Fruit fly (Drosophila melanogaster) whole organism, embryonic: ENCODE data around the gene spn-F.

Experiments
- Aef1 ChIP-seq: fragments of 200-800 bp; sonication (Bioruptor generic); IDR thresholded peaks from 3 replicates; pipeline ENCODE4 v1.3.6; 2022; ENCODE audit warnings: missing biosample characterization, missing genetic modification characterization
- CG10462 ChIP-seq: fragments of 200-800 bp; sonication (Bioruptor generic); optimal IDR thresholded peaks from 2 replicates; lab custom pipeline; 2016; ENCODE audit warnings: missing biosample characterization, missing genetic modification characterization
- CG1792 ChIP-seq: fragments of 200-800 bp; sonication (Bioruptor generic); optimal IDR thresholded peaks from 2 replicates; lab custom pipeline; 2016; ENCODE audit warnings: missing biosample characterization, missing genetic modification characterization
- CG18476 ChIP-seq: fragments of 200-800 bp; sonication (Bioruptor generic); optimal IDR thresholded peaks from 2 replicates; lab custom pipeline; 2016; ENCODE audit warnings: missing biosample characterization, mild to moderate bottlenecking, missing genetic modification characterization
- CG18619 ChIP-seq: fragments of 200-800 bp; sonication (Bioruptor generic); optimal IDR thresholded peaks from 3 replicates; lab custom pipeline; 2017; ENCODE audit warnings: missing biosample characterization, mild to moderate bottlenecking, missing genetic modification characterization
- Hr39 ChIP-seq: fragments of >200 bp; optimal IDR thresholded peaks from 2 replicates; lab custom pipeline; 2017
- PHDP ChIP-seq: fragments of 200-800 bp; sonication (Bioruptor generic); optimal IDR thresholded peaks from 3 replicates; lab custom pipeline; 2018; ENCODE audit warnings: missing biosample characterization, mild to moderate bottlenecking, missing genetic modification characterization, moderate library complexity
- bab2 ChIP-seq: fragments of 200-800 bp; sonication (Bioruptor generic); optimal IDR thresholded peaks from 2 replicates; lab custom pipeline; 2016; ENCODE audit warnings: missing biosample characterization, missing genetic modification characterization
- insv ChIP-seq, 2 experiments: fragments of 200-800 bp; sonication (Bioruptor generic); optimal IDR thresholded peaks; 3 replicates each; lab custom pipeline; 2016 to 2018; ENCODE audit warnings: missing biosample characterization in 2 of 2, missing genetic modification characterization in 2 of 2
- inv ChIP-seq: fragments of 200-800 bp; sonication (Bioruptor generic); IDR thresholded peaks from 2 replicates; pipeline ENCODE4 v1.3.6; 2022; ENCODE audit warnings: missing biosample characterization, missing genetic modification characterization; ENCODE audit not compliant: partially characterized antibody

DNA sequence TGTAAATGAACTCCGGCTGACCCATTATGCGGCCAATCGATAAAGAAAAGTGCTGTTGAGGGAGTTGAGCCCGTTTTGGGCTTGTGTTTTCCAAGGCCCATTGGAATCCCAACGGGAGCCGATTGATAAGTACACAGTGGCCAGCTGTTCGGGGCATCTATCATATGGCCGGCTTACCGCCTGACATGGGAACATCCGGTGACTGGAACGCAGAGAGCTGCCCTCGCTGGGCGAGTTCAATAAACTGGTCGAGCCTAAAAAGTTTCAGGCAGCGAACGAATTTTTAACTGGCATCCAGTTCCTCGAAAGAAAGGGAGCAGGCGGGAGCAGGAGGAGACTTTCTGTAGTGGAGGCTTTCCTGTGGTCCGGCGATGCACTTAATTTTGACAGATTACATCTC lies 46.6 kb downstream of the spn-F start:
- no peak for TF ChIP-seq bab2 (GFP tag; lab: Kevin White, UChicago)
- TF ChIP-seq CG10462 (GFP tag; lab: Kevin White, UChicago) = no peak
- TF ChIP-seq CG18476 (GFP tag; lab: Kevin White, UChicago) = peak; percentile 56
- no peak for TF ChIP-seq CG1792 (GFP tag; lab: Kevin White, UChicago)
- no peak for TF ChIP-seq CG18619
- no peak for TF ChIP-seq Aef1
- no peak for TF ChIP-seq PHDP (tag; lab: Kevin White, UChicago)
- TF ChIP-seq insv (GFP tag; optimal IDR thresholded peaks at IDR 0.05; lab: Kevin White, UChicago) = no peak
- no peak for TF ChIP-seq Hr39 (lab: Kevin White, UChicago)
- TF ChIP-seq inv (GFP tag; lab: Robert Waterston, UW) = no peak
